Fruit fly (Drosophila melanogaster): ENCODE data around the gene CG13482.
A peak's percentile ranks its signal among the peaks of the same experiment; 100 is the strongest.

- no peak for TF ChIP-seq sv (GFP tag; optimal IDR thresholded peaks at IDR 0.05)
- TF ChIP-seq Jra (GFP tag; optimal IDR thresholded peaks at IDR 0.05): no peak
- TF ChIP-seq pan (optimal IDR thresholded peaks at IDR 0.05): no peak
- no peak for TF ChIP-seq Abd-B (GFP tag; optimal IDR thresholded peaks at IDR 0.05)
- TF ChIP-seq lola (GFP tag; optimal IDR thresholded peaks at IDR 0.05): no peak
- no peak for TF ChIP-seq Hnf4 (GFP tag; optimal IDR thresholded peaks at IDR 0.05)
- TF ChIP-seq rgr (GFP tag; optimal IDR thresholded peaks at IDR 0.05): no peak
- no peak for TF ChIP-seq OdsH (GFP tag; optimal IDR thresholded peaks at IDR 0.05)
- TF ChIP-seq Dfd (GFP tag; optimal IDR thresholded peaks at IDR 0.05): no peak
- TF ChIP-seq CrebA (GFP tag; optimal IDR thresholded peaks at IDR 0.05; ENCODE audit: borderline replicate concordance): no peak
- peak; percentile 3 for TF ChIP-seq psq (GFP tag; optimal IDR thresholded peaks at IDR 0.05)
- no peak for TF ChIP-seq Hr78 (GFP tag; optimal IDR thresholded peaks at IDR 0.05)
- TF ChIP-seq usp (GFP tag; optimal IDR thresholded peaks at IDR 0.05): no peak
Observed at dm6 chr3L:14325285-14325684, 3.9 kb upstream of the CG13482 start.

Measured in whole organism, wandering third instar larva.